Worm (Caenorhabditis elegans): ENCODE results near the gene clec-31.

clec-31 gene

ce11 chrV:16848498-16848897 lies 9.4 kb downstream of the clec-31 start, which contains the start of the genes clec-36 and clec-26:
clec-36 (minus strand) TSS chrV:16848598.
clec-26 (plus strand) TSS chrV:16848611.
- TF ChIP-seq madf-5 (GFP tag; IDR thresholded peaks at IDR 0.05) (no peak), mdl-1 (tag; optimal IDR thresholded peaks at IDR 0.05) (no peak), ceh-28 (tag; optimal IDR thresholded peaks at IDR 0.05) (no peak), dmd-6 (GFP tag; IDR thresholded peaks at IDR 0.05) (peak; percentile 38; the same call in 1 of the 2 replicates), D1046.2 (GFP tag; IDR thresholded peaks at IDR 0.05) (no peak), egl-27 (tag; optimal IDR thresholded peaks at IDR 0.05) (no peak), dmd-9 (GFP tag; IDR thresholded peaks at IDR 0.05) (no peak), skn-1 (tag; optimal IDR thresholded peaks at IDR 0.05) (no peak), gei-8 (GFP tag; optimal IDR thresholded peaks at IDR 0.05) (no peak), unc-62 (GFP tag; optimal IDR thresholded peaks at IDR 0.05 in 1 of 2) (peak in 1 of 2 experiments; percentile 77), unc-62 (tag; optimal IDR thresholded peaks at IDR 0.05) (no peak)

- TF ChIP-seq rbr-2 (tag; optimal IDR thresholded peaks at IDR 0.05) (no peak), ztf-7 (tag; optimal IDR thresholded peaks at IDR 0.05) (no peak), F44E2.7 (GFP tag; IDR thresholded peaks at IDR 0.05) (no peak), lin-38 (GFP tag; IDR thresholded peaks at IDR 0.05) (no peak), mes-2 (tag; optimal IDR thresholded peaks at IDR 0.05; ENCODE audit: poor library complexity, severe bottlenecking) (no peak), nhr-237 (tag; optimal IDR thresholded peaks at IDR 0.05) (no peak), R02D3.7 (tag; optimal IDR thresholded peaks at IDR 0.05) (no peak), lin-13 (GFP tag; optimal IDR thresholded peaks at IDR 0.05) (no peak)
These were observed 14.9 kb downstream of the clec-31 start, which contains the start of gene clec-25 for ce11 chrV:16842941-16843340. clec-25 (plus strand) TSS chrV:16843241.

- TF ChIP-seq duxl-1 (tag; optimal IDR thresholded peaks at IDR 0.05; ENCODE audit: poor library complexity) (no peak), nhr-237 (tag; optimal IDR thresholded peaks at IDR 0.05) (no peak), lsy-2 (tag; optimal IDR thresholded peaks at IDR 0.05) (no peak), hlh-30 (tag; optimal IDR thresholded peaks at IDR 0.05; ENCODE audit: insufficient read depth) (no peak), T26A8.4 (GFP tag; IDR thresholded peaks at IDR 0.05) (no peak), ceh-20 (GFP tag; IDR thresholded peaks at IDR 0.05) (no peak), Y105C5A.15 (GFP tag; IDR thresholded peaks at IDR 0.05) (no peak), Y48G9A.11 (GFP tag; IDR thresholded peaks at IDR 0.05) (no peak), ces-1 (GFP tag; optimal IDR thresholded peaks at IDR 0.05) (no peak), F10B5.3 (tag; optimal IDR thresholded peaks at IDR 0.05) (no peak), mdl-1 (tag; optimal IDR thresholded peaks at IDR 0.05) (no peak)
These were observed 16.9 kb downstream of the clec-31 start, which contains the start of gene clec-40 for ce11 chrV:16840961-16841360. clec-40 (minus strand) TSS chrV:16841061.

ce11 chrV:16840283-16840682 lies 17.6 kb downstream of the clec-31 start:
- no peak for TF ChIP-seq lin-15B (tag; optimal IDR thresholded peaks at IDR 0.05)
- TF ChIP-seq ces-1 (GFP tag; optimal IDR thresholded peaks at IDR 0.05): no peak
- peak; percentile 88 for TF ChIP-seq pqm-1 (tag; optimal IDR thresholded peaks at IDR 0.05)
- TF ChIP-seq ctbp-1 (GFP tag; IDR thresholded peaks at IDR 0.05): no peak
- TF ChIP-seq dmd-6 (GFP tag; IDR thresholded peaks at IDR 0.05): peak; percentile 74
- TF ChIP-seq nhr-28 (tag; optimal IDR thresholded peaks at IDR 0.05): peak; percentile 45
- no peak for TF ChIP-seq F10B5.3 (tag; optimal IDR thresholded peaks at IDR 0.05)
- no peak for TF ChIP-seq F44E2.7 (GFP tag; IDR thresholded peaks at IDR 0.05)
- no peak for TF ChIP-seq ama-1 (optimal IDR thresholded peaks at IDR 0.05)
- peak; percentile 60 for TF ChIP-seq hlh-11 (tag; optimal IDR thresholded peaks at IDR 0.05)
- no peak for TF ChIP-seq dpl-1 (GFP tag; optimal IDR thresholded peaks at IDR 0.05)
- no peak for TF ChIP-seq ceh-82 (tag; optimal IDR thresholded peaks at IDR 0.05)
